Fruit fly (Drosophila melanogaster): ENCODE measurements around the gene RAF2.

dm6 chr3L:16369526-16369925, 16.6 kb upstream of the RAF2 start, which contains the start of gene CG18814:
- TF ChIP-seq Dll (optimal IDR thresholded peaks at IDR 0.05), result no peak
- TF ChIP-seq EcR (GFP tag; optimal IDR thresholded peaks at IDR 0.05), result no peak

Measured in whole organism.